Worm (Caenorhabditis elegans) whole organism, young adult: ENCODE results near the gene C05D11.13.
A peak's percentile ranks its signal among the peaks of the same experiment; 100 is the strongest.

Experiments used
- B0035.1 ChIP-seq: sonication (generic microtip); optimal IDR thresholded peaks from 2 replicates; lab custom pipeline; 2016; ENCODE audit warnings: missing genetic modification characterization, mild to moderate bottlenecking, missing compliant biosample characterization, missing genotype, missing genetic modification reagents
- B0336.3 ChIP-seq: fragments of 200-800 bp; sonication (Bioruptor generic); IDR thresholded peaks from 2 replicates; pipeline ENCODE4 v1.3.6; 2022; ENCODE audit warnings: missing genetic modification characterization, missing compliant biosample characterization
- C06A6.2 ChIP-seq: fragments of 200-800 bp; sonication (Bioruptor generic); conservative IDR thresholded peaks from 2 replicates; pipeline ENCODE4 v1.3.6; 2022; ENCODE audit warnings: missing genetic modification characterization, missing compliant biosample characterization
- C17E4.6 ChIP-seq: fragments of 200-800 bp; sonication (Bioruptor generic); IDR thresholded peaks from 2 replicates; pipeline ENCODE4 v1.3.6; 2022; ENCODE audit warnings: missing genetic modification reagents, missing genetic modification characterization, missing compliant biosample characterization
- F22D6.2 ChIP-seq: sonication (generic microtip); optimal IDR thresholded peaks from 2 replicates; lab custom pipeline; 2016; ENCODE audit warnings: mild to moderate bottlenecking, missing genetic modification characterization, missing compliant biosample characterization
- F23B12.7 ChIP-seq: sonication (generic microtip); optimal IDR thresholded peaks from 2 replicates; lab custom pipeline; 2017; ENCODE audit warnings: missing genetic modification characterization, mild to moderate bottlenecking, missing compliant biosample characterization, antibody characterized with exemption, moderate library complexity; ENCODE audit not compliant: insufficient read depth
- F39B2.1 ChIP-seq: fragments of 200-800 bp; sonication (Bioruptor generic); IDR thresholded peaks from 2 replicates; pipeline ENCODE4 v1.3.6; 2022; ENCODE audit warnings: missing genetic modification reagents, missing genetic modification characterization, missing compliant biosample characterization
- T07F8.4 ChIP-seq: sonication (generic microtip); optimal IDR thresholded peaks from 2 replicates; lab custom pipeline; 2016; ENCODE audit warnings: mild to moderate bottlenecking, missing genetic modification characterization, moderate library complexity, missing compliant biosample characterization
- Y53F4B.3 ChIP-seq: fragments of 200-800 bp; sonication (Bioruptor generic); IDR thresholded peaks from 2 replicates; pipeline ENCODE4 v1.3.6; 2022; ENCODE audit warnings: missing genetic modification reagents, missing genetic modification characterization, missing compliant biosample characterization
- Y95B8A.8 ChIP-seq: fragments of 200-800 bp; sonication (Bioruptor generic); IDR thresholded peaks from 2 replicates; pipeline ENCODE4 v1.3.6; 2022; ENCODE audit warnings: missing genetic modification reagents, missing genetic modification characterization, missing compliant biosample characterization
- ZK185.1 ChIP-seq: sonication (generic microtip); optimal IDR thresholded peaks from 2 replicates; lab custom pipeline; 2016; ENCODE audit warnings: mild to moderate bottlenecking, missing genetic modification characterization, missing compliant biosample characterization; ENCODE audit not compliant: poor library complexity, severe bottlenecking
- attf-5 ChIP-seq: fragments of 200-800 bp; sonication (Bioruptor generic); optimal IDR thresholded peaks from 2 replicates; lab custom pipeline; 2018; ENCODE audit warnings: mild to moderate bottlenecking, missing genetic modification characterization, missing compliant biosample characterization
- bed-1 ChIP-seq: fragments of 200-800 bp; sonication (Bioruptor generic); IDR thresholded peaks from 2 replicates; pipeline ENCODE4 v1.3.6; 2022; ENCODE audit warnings: missing genetic modification reagents, missing genetic modification characterization, missing compliant biosample characterization
- cebp-1 ChIP-seq, 2 experiments: fragments of 200-800 bp in 1 of 2; sonication (Bioruptor generic) in 1 of 2; sonication (generic microtip) in 1 of 2; IDR thresholded peaks in 1 of 2; optimal IDR thresholded peaks in 1 of 2; 2 replicates each; pipeline versions ENCODE4 v1.3.6 to Lab custom; 2017 to 2022; ENCODE audit warnings: missing compliant biosample characterization in 2 of 2, missing genetic modification characterization in 2 of 2, mild to moderate bottlenecking in 1 of 2, missing genetic modification reagents in 1 of 2, moderate library complexity in 1 of 2
- ceh-100 ChIP-seq: fragments of 200-800 bp; sonication (Bioruptor generic); IDR thresholded peaks from 2 replicates; pipeline ENCODE4 v1.3.6; 2022; ENCODE audit warnings: missing genetic modification reagents, missing genetic modification characterization, missing compliant biosample characterization
- ceh-91 ChIP-seq: fragments of 200-800 bp; sonication (Bioruptor generic); IDR thresholded peaks from 2 replicates; pipeline ENCODE4 v1.3.6; 2022; ENCODE audit warnings: missing genetic modification reagents, missing genetic modification characterization, missing compliant biosample characterization
- die-1 ChIP-seq: sonication (generic microtip); optimal IDR thresholded peaks from 2 replicates; lab custom pipeline; 2016; ENCODE audit warnings: missing genotype, mild to moderate bottlenecking, missing genetic modification characterization, missing compliant biosample characterization
- efl-1 ChIP-seq: fragments of 150-350 bp; optimal IDR thresholded peaks from 2 replicates; lab custom pipeline; 2014; ENCODE audit warnings: missing biosample characterization, missing genetic modification reagents, missing genetic modification characterization
- egrh-3 ChIP-seq: fragments of 200-800 bp; sonication (Bioruptor generic); IDR thresholded peaks from 2 replicates; pipeline ENCODE4 v1.3.6; 2022; ENCODE audit warnings: missing genetic modification reagents, missing genetic modification characterization, missing compliant biosample characterization
- hlh-12 ChIP-seq: sonication (generic microtip); optimal IDR thresholded peaks from 2 replicates; lab custom pipeline; 2016; ENCODE audit warnings: missing genetic modification characterization, missing compliant biosample characterization
- hlh-26 ChIP-seq: fragments of 200-800 bp; sonication (Bioruptor generic); conservative IDR thresholded peaks from 2 replicates; pipeline ENCODE4 v1.3.6; 2022; ENCODE audit warnings: missing genetic modification reagents, missing genetic modification characterization, missing compliant biosample characterization
- hmg-1.2 ChIP-seq: fragments of 200-800 bp; sonication (Bioruptor generic); IDR thresholded peaks from 2 replicates; pipeline ENCODE4 v1.3.6; 2022; ENCODE audit warnings: missing genetic modification reagents, missing genetic modification characterization, missing compliant biosample characterization
- lag-1 ChIP-seq: fragments of 200-800 bp; sonication (Bioruptor generic); IDR thresholded peaks from 2 replicates; pipeline ENCODE4 v1.3.6; 2022; ENCODE audit warnings: missing genetic modification reagents, missing genetic modification characterization, missing compliant biosample characterization
- let-607 ChIP-seq, 2 experiments: fragments of 200-800 bp in 1 of 2; sonication (Bioruptor generic) in 1 of 2; sonication (generic microtip) in 1 of 2; optimal IDR thresholded peaks; 2 replicates each; lab custom pipeline; 2016 to 2018; ENCODE audit warnings: mild to moderate bottlenecking in 2 of 2, missing compliant biosample characterization in 2 of 2, missing genetic modification characterization in 2 of 2, moderate library complexity in 2 of 2, missing genotype in 1 of 2
- lin-35 ChIP-seq, 3 experiments: fragments of 150-350 bp in 2 of 3; sonication (generic microtip) in 1 of 3; optimal IDR thresholded peaks; 2 replicates each; lab custom pipeline; 2014 to 2018; ENCODE audit warnings: missing biosample characterization in 3 of 3, missing genetic modification characterization in 3 of 3, missing genetic modification reagents in 3 of 3
- lsy-27 ChIP-seq: sonication (generic microtip); optimal IDR thresholded peaks from 2 replicates; lab custom pipeline; 2017; ENCODE audit warnings: missing genetic modification characterization, mild to moderate bottlenecking, missing compliant biosample characterization, antibody characterized with exemption, missing genotype, borderline replicate concordance; ENCODE audit not compliant: insufficient read depth
- mel-28 ChIP-seq: sonication (generic microtip); optimal IDR thresholded peaks from 2 replicates; lab custom pipeline; 2016; ENCODE audit warnings: borderline replicate concordance, mild to moderate bottlenecking, missing genetic modification characterization, missing compliant biosample characterization
- nfya-1 ChIP-seq: sonication (generic microtip); optimal IDR thresholded peaks from 2 replicates; lab custom pipeline; 2017; ENCODE audit warnings: antibody characterized with exemption, missing compliant biosample characterization, missing genetic modification characterization, borderline replicate concordance; ENCODE audit not compliant: insufficient read depth
- nfya-2 ChIP-seq: fragments of 200-800 bp; sonication (Bioruptor generic); IDR thresholded peaks from 2 replicates; pipeline ENCODE4 v1.3.6; 2022; ENCODE audit warnings: missing genetic modification reagents, missing genetic modification characterization, missing compliant biosample characterization
- nfyb-1 ChIP-seq: fragments of 200-800 bp; sonication (Bioruptor generic); IDR thresholded peaks from 2 replicates; pipeline ENCODE4 v1.3.6; 2022; ENCODE audit warnings: missing genetic modification reagents, missing genetic modification characterization, missing compliant biosample characterization
- nhr-120 ChIP-seq: fragments of 200-800 bp; sonication (Bioruptor generic); IDR thresholded peaks from 2 replicates; pipeline ENCODE4 v1.3.6; 2022; ENCODE audit warnings: missing genetic modification characterization, missing compliant biosample characterization
- nhr-27 ChIP-seq: fragments of 200-800 bp; sonication (Bioruptor generic); optimal IDR thresholded peaks from 2 replicates; lab custom pipeline; 2018; ENCODE audit warnings: mild to moderate bottlenecking, missing genetic modification characterization, moderate library complexity, missing compliant biosample characterization
- pha-4 ChIP-seq: fragments of 150-350 bp; sonication (generic microtip); optimal IDR thresholded peaks from 2 replicates; lab custom pipeline; 2014; ENCODE audit warnings: missing biosample characterization, missing genetic modification reagents, missing genetic modification characterization
- rcor-1 ChIP-seq: fragments of 200-800 bp; sonication (Bioruptor generic); IDR thresholded peaks from 2 replicates; pipeline ENCODE4 v1.3.6; 2022; ENCODE audit warnings: missing genetic modification reagents, missing genetic modification characterization, missing compliant biosample characterization
- repo-1 ChIP-seq: sonication (generic microtip); optimal IDR thresholded peaks from 2 replicates; lab custom pipeline; 2017; ENCODE audit warnings: mild to moderate bottlenecking, missing genetic modification characterization, missing compliant biosample characterization
- snpc-1.1 ChIP-seq: sonication (generic microtip); optimal IDR thresholded peaks from 2 replicates; lab custom pipeline; 2017; ENCODE audit warnings: missing genetic modification characterization, mild to moderate bottlenecking, missing compliant biosample characterization, antibody characterized with exemption, moderate library complexity, missing genotype, missing genetic modification reagents; ENCODE audit not compliant: insufficient read depth
- snpc-1.3 ChIP-seq: sonication (generic microtip); optimal IDR thresholded peaks from 2 replicates; lab custom pipeline; 2017; ENCODE audit warnings: missing genetic modification characterization, mild to moderate bottlenecking, missing compliant biosample characterization, antibody characterized with exemption, moderate library complexity, missing genotype, missing genetic modification reagents; ENCODE audit not compliant: insufficient read depth
- snpc-4 ChIP-seq, 5 experiments: fragments of 150-350 bp in 1 of 5; sonication (generic microtip) in 4 of 5; optimal IDR thresholded peaks; 2 replicates each; lab custom pipeline; 2014 to 2018; ENCODE audit warnings: missing genetic modification characterization in 5 of 5, missing biosample characterization in 3 of 5, antibody characterized with exemption in 2 of 5, mild to moderate bottlenecking in 2 of 5, missing compliant biosample characterization in 2 of 5, missing genotype in 2 of 5, moderate library complexity in 2 of 5, missing genetic modification reagents in 1 of 5
- tbp1 ChIP-seq: fragments of 200-800 bp; sonication (Bioruptor generic); optimal IDR thresholded peaks from 2 replicates; lab custom pipeline; 2018; ENCODE audit warnings: mild to moderate bottlenecking, missing genetic modification characterization, missing compliant biosample characterization
- tbx-9 ChIP-seq: sonication (generic microtip); optimal IDR thresholded peaks from 2 replicates; lab custom pipeline; 2016; ENCODE audit warnings: borderline replicate concordance, missing genetic modification characterization, inconsistent platforms, missing compliant biosample characterization
- unc-130 ChIP-seq: sonication (generic microtip); optimal IDR thresholded peaks from 2 replicates; lab custom pipeline; 2016; ENCODE audit warnings: missing genetic modification reagents, missing genetic modification characterization, missing compliant biosample characterization
- unc-62 ChIP-seq: fragments of 150-350 bp; optimal IDR thresholded peaks from 2 replicates; lab custom pipeline; 2014; ENCODE audit warnings: missing biosample characterization, missing genetic modification reagents, missing genetic modification characterization
- zim-3 ChIP-seq: sonication (generic microtip); optimal IDR thresholded peaks from 2 replicates; lab custom pipeline; 2017; ENCODE audit warnings: mild to moderate bottlenecking, missing genetic modification characterization, moderate library complexity, missing compliant biosample characterization
- ztf-26 ChIP-seq: sonication (generic microtip); optimal IDR thresholded peaks from 2 replicates; lab custom pipeline; 2017; ENCODE audit warnings: missing genetic modification characterization, missing compliant biosample characterization
- ztf-3 ChIP-seq: fragments of 200-800 bp; sonication (Bioruptor generic); optimal IDR thresholded peaks from 2 replicates; lab custom pipeline; 2018; ENCODE audit warnings: mild to moderate bottlenecking, missing genetic modification characterization, missing compliant biosample characterization
- ztf-6 ChIP-seq: fragments of 200-800 bp; sonication (Bioruptor generic); IDR thresholded peaks from 2 replicates; pipeline ENCODE4 v1.3.6; 2022; ENCODE audit warnings: missing genetic modification reagents, missing genetic modification characterization, missing compliant biosample characterization

Gene C05D11.13

ce11 chrIII:6420995-6421404, 23.4 kb downstream of the C05D11.13 start (continued):
- TF ChIP-seq C17E4.6 (GFP tag; lab: Robert Waterston, UW) (no peak), nfya-1 (no peak), snpc-1.3 (no peak), F22D6.2 (tag; lab: Kevin White, UChicago) (peak; percentile 78), attf-5 (peak; percentile 64), nhr-27 (tag; lab: Kevin White, UChicago) (no peak), hlh-12 (no peak), snpc-1.1 (no peak), repo-1 (tag; lab: Kevin White, UChicago) (peak; percentile 89), unc-130 (GFP tag; lab: Kevin White, UChicago) (no peak), hmg-1.2 (GFP tag; lab: Robert Waterston, UW) (peak; percentile 99), lsy-27 (tag; lab: Kevin White, UChicago) (no peak), cebp-1 (GFP tag; IDR thresholded peaks at IDR 0.05; lab: Robert Waterston, UW) (0 out of 2 replicates have a peak, but pooled peaks have one; percentile 7), cebp-1 (tag; optimal IDR thresholded peaks at IDR 0.05; lab: Kevin White, UChicago) (peak; percentile 88), unc-62 (GFP tag; lab: Kevin White, UChicago) (no peak), ZK185.1 (tag; lab: Kevin White, UChicago) (peak; percentile 69), rcor-1 (peak; percentile 41; the same call in 1 of the 2 replicates), snpc-4 (GFP tag; optimal IDR thresholded peaks at IDR 0.05; lab: Kevin White, UChicago) (no peak), snpc-4 (tag; optimal IDR thresholded peaks at IDR 0.05; lab: Kevin White, UChicago) (peak in 2 of 4 experiments; percentile 56 to 60), ceh-100 (peak; percentile 51), B0336.3 (GFP tag; lab: Robert Waterston, UW) (peak; percentile 88), hlh-26 (GFP tag; lab: Robert Waterston, UW) (no peak), Y95B8A.8 (GFP tag; lab: Robert Waterston, UW) (peak; percentile 35; the same call in 1 of the 2 replicates), C06A6.2 (GFP tag; lab: Robert Waterston, UW) (peak; percentile 86), T07F8.4 (tag; lab: Kevin White, UChicago) (peak; percentile 5), efl-1 (GFP tag; lab: Kevin White, UChicago) (no peak), zim-3 (tag; lab: Kevin White, UChicago) (no peak), bed-1 (GFP tag; lab: Robert Waterston, UW) (no peak), nfyb-1 (GFP tag; lab: Robert Waterston, UW) (peak; percentile 90), tbp1 (GFP tag; lab: Kevin White, UChicago) (peak; percentile 63), mel-28 (tag; lab: Kevin White, UChicago) (no peak), tbx-9 (tag; lab: Kevin White, UChicago) (no peak), ceh-91 (no peak), F39B2.1 (GFP tag; lab: Robert Waterston, UW) (no peak), egrh-3 (GFP tag; lab: Robert Waterston, UW) (no peak), lin-35 (GFP tag; optimal IDR thresholded peaks at IDR 0.05; lab: Kevin White, UChicago) (peak in 1 of 3 experiments; percentile 23), nfya-2 (no peak), nhr-120 (GFP tag; lab: Robert Waterston, UW) (no peak), die-1 (tag; lab: Kevin White, UChicago) (no peak), ztf-26 (tag; lab: Kevin White, UChicago) (peak; percentile 88), ztf-3 (peak; percentile 63), let-607 (tag; optimal IDR thresholded peaks at IDR 0.05; lab: Kevin White, UChicago) (peak in 1 of 2 experiments; percentile 70), F23B12.7 (tag; lab: Kevin White, UChicago) (peak; percentile 0), pha-4 (no peak), Y53F4B.3 (GFP tag; lab: Robert Waterston, UW) (no peak), ztf-6 (no peak), B0035.1 (tag; lab: Kevin White, UChicago) (no peak), lag-1 (GFP tag; lab: Robert Waterston, UW) (no peak)
